Worm (Caenorhabditis elegans): ENCODE results near the gene C07B5.6.
A peak's percentile ranks its signal among the peaks of the same experiment; 100 is the strongest.

ce11 chrX:9552404-9552803 lies 33.6 kb downstream of the C07B5.6 start:
- no peak for TF ChIP-seq hlh-8 (tag; optimal IDR thresholded peaks at IDR 0.05)
- no peak for TF ChIP-seq ama-1 (optimal IDR thresholded peaks at IDR 0.05)
- peak; percentile 14 for TF ChIP-seq ceh-34 (tag; optimal IDR thresholded peaks at IDR 0.05)
- TF ChIP-seq che-1 (tag; optimal IDR thresholded peaks at IDR 0.05) = no peak
- TF ChIP-seq ceh-2 (tag; optimal IDR thresholded peaks at IDR 0.05) = no peak

Measured in whole organism, late embryonic.